Fruit fly (Drosophila melanogaster): ENCODE results near the gene CG11714.

The CG11714 gene

DNA sequence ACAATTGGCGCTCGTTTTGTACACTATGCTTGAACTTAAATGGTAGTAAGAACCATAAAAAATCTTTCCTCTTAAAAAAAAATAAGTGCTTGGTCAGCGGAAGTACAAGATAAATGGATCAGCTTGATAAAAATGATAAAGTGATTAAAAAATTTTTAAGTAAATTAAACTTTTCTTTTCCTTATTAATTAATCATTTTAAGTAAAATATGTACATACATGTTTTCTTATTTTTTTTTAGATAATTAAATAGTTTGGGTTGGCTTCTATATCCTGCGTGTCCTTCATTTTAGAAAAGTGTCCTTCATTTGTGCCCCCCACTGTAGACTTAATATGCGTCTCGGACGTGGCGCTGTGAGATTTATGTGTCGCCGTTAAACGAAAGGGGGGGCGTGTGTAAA is 34.1 kb upstream of the CG11714 start (continued):
- peak; percentile 53; the same call in 1 of the 2 replicates for TF ChIP-seq slbo (GFP tag; IDR thresholded peaks at IDR 0.05)
- no peak for TF ChIP-seq CG8290 (GFP tag; optimal IDR thresholded peaks at IDR 0.05)
- peak in 1 of 2 experiments; percentile 2 for TF ChIP-seq CG8290 (tag; optimal IDR thresholded peaks at IDR 0.05)
- TF ChIP-seq slou (GFP tag; optimal IDR thresholded peaks at IDR 0.05), result no peak
- no peak for TF ChIP-seq Lpt (GFP tag; optimal IDR thresholded peaks at IDR 0.05)
- peak; percentile 15 for TF ChIP-seq Sox100B (GFP tag; optimal IDR thresholded peaks at IDR 0.05)
- TF ChIP-seq p53 (GFP tag; optimal IDR thresholded peaks at IDR 0.05), result no peak
- peak; percentile 5 for TF ChIP-seq unpg (GFP tag; optimal IDR thresholded peaks at IDR 0.05)
- TF ChIP-seq CG3163 (GFP tag; optimal IDR thresholded peaks at IDR 0.05), result no peak
- no peak for TF ChIP-seq CG10959 (GFP tag; IDR thresholded peaks at IDR 0.05)
- peak; percentile 66 for TF ChIP-seq Meics (GFP tag; optimal IDR thresholded peaks at IDR 0.05)
- peak; percentile 34 for TF ChIP-seq tio (GFP tag; optimal IDR thresholded peaks at IDR 0.05)
- no peak for TF ChIP-seq CG7271 (tag; optimal IDR thresholded peaks at IDR 0.05)
- TF ChIP-seq sc (optimal IDR thresholded peaks at IDR 0.05), result no peak
- TF ChIP-seq sc (GFP tag; optimal IDR thresholded peaks at IDR 0.05), result no peak
- no peak for TF ChIP-seq NC2β (GFP tag; optimal IDR thresholded peaks at IDR 0.05)
- TF ChIP-seq CG3847 (GFP tag; IDR thresholded peaks at IDR 0.05), result 0 out of 2 replicates have a peak, but pooled peaks have one; percentile 13
- no peak for TF ChIP-seq CG10267 (tag; optimal IDR thresholded peaks at IDR 0.05)
- peak; percentile 24 for TF ChIP-seq CG8388 (GFP tag; optimal IDR thresholded peaks at IDR 0.05)
- TF ChIP-seq CG13287 (GFP tag; IDR thresholded peaks at IDR 0.05; ENCODE audit: partially characterized antibody), result no peak
- no peak for TF ChIP-seq ash1 (GFP tag; optimal IDR thresholded peaks at IDR 0.05)
- no peak for TF ChIP-seq CG4404 (GFP tag; IDR thresholded peaks at IDR 0.05)
- peak; percentile 36 for TF ChIP-seq mam (GFP tag; optimal IDR thresholded peaks at IDR 0.05)
- peak; percentile 21 for TF ChIP-seq CG12391 (tag; optimal IDR thresholded peaks at IDR 0.05)
- no peak for TF ChIP-seq chinmo (GFP tag; IDR thresholded peaks at IDR 0.05; ENCODE audit: partially characterized antibody)
- TF ChIP-seq pho (GFP tag; optimal IDR thresholded peaks at IDR 0.05), result peak; percentile 7
- TF ChIP-seq Hmr (GFP tag; optimal IDR thresholded peaks at IDR 0.05), result peak; percentile 64
- TF ChIP-seq insv (GFP tag; optimal IDR thresholded peaks at IDR 0.05), result no peak
- TF ChIP-seq scrt (GFP tag; optimal IDR thresholded peaks at IDR 0.05), result peak; percentile 7
- TF ChIP-seq CG32772 (GFP tag; IDR thresholded peaks at IDR 0.05), result no peak
- no peak for TF ChIP-seq ranshi (GFP tag; IDR thresholded peaks at IDR 0.05)
- peak; percentile 12 for TF ChIP-seq Ets65A (GFP tag)
- TF ChIP-seq ftz-f1 (GFP tag; optimal IDR thresholded peaks at IDR 0.05), result no peak
- peak in 1 of 2 experiments; percentile 38 for TF ChIP-seq Hr51 (GFP tag; optimal IDR thresholded peaks at IDR 0.05)
- no peak for TF ChIP-seq CG1024 (GFP tag; IDR thresholded peaks at IDR 0.05)
- no peak for TF ChIP-seq CG6254 (GFP tag; optimal IDR thresholded peaks at IDR 0.05)
- TF ChIP-seq gt (GFP tag; IDR thresholded peaks at IDR 0.05), result no peak
- no peak for TF ChIP-seq CG6765 (GFP tag; optimal IDR thresholded peaks at IDR 0.05)
- TF ChIP-seq grau (tag; optimal IDR thresholded peaks at IDR 0.05), result peak; percentile 61
- no peak for TF ChIP-seq ewg (GFP tag; optimal IDR thresholded peaks at IDR 0.05)
- no peak for TF ChIP-seq sens (GFP tag)
- no peak for TF ChIP-seq Hsf (GFP tag; optimal IDR thresholded peaks at IDR 0.05)
- no peak for TF ChIP-seq CG6791 (GFP tag; IDR thresholded peaks at IDR 0.05; ENCODE audit: partially characterized antibody)
- TF ChIP-seq lilli (GFP tag; optimal IDR thresholded peaks at IDR 0.05), result peak; percentile 24
- peak; percentile 31 for TF ChIP-seq CG9817 (tag; optimal IDR thresholded peaks at IDR 0.05)
- peak; percentile 25 for TF ChIP-seq CG12659 (GFP tag; optimal IDR thresholded peaks at IDR 0.05)
- TF ChIP-seq CG11093 (GFP tag; IDR thresholded peaks at IDR 0.05), result no peak
- TF ChIP-seq ro (GFP tag; IDR thresholded peaks at IDR 0.05), result no peak
- TF ChIP-seq Ssrp (tag; optimal IDR thresholded peaks at IDR 0.05), result no peak
- TF ChIP-seq al (GFP tag; IDR thresholded peaks at IDR 0.05), result 0 out of 2 replicates have a peak, but pooled peaks have one; percentile 3
- no peak for TF ChIP-seq CG5953 (GFP tag; IDR thresholded peaks at IDR 0.05)
- TF ChIP-seq CG32767 (GFP tag; IDR thresholded peaks at IDR 0.05), result no peak
